Worm (Caenorhabditis elegans) whole organism, L4/young adult: ENCODE data around the gene clec-199.

ENCODE experiments used
- W03F9.2 ChIP-seq: fragments of 150-350 bp; optimal IDR thresholded peaks from 2 replicates; lab custom pipeline; 2014; ENCODE audit warnings: missing biosample characterization, missing genetic modification characterization
- dao-5 ChIP-seq: sonication (generic microtip); optimal IDR thresholded peaks from 2 replicates; lab custom pipeline; 2016; ENCODE audit warnings: missing genotype, missing genetic modification characterization, moderate library complexity, missing compliant biosample characterization
- him-1 ChIP-seq: sonication (generic microtip); optimal IDR thresholded peaks from 2 replicates; lab custom pipeline; 2016; ENCODE audit warnings: missing genotype, missing genetic modification reagents, missing genetic modification characterization, missing compliant biosample characterization

DNA sequence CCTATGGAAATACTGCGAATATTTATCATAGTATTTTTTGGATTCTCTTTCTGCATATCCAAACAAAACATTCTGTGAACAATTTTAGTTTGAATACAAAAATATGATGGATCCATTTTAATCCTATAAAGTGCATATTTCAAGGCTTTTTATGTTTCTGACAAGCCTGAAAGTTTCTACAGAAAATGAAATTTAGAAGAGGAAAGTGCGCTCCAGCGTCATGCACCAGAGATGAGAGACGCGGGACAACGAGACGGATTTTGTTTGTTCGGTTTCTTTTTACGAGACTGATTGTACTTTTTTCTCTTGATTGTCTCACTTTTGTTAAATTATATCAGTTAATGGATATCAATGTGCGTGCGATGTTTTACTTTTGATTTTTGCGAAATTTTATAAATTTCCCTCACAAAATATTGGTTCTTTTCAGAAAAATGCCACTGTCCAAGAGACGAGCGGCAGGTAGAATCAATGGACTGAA is 20.5 kb upstream of the clec-199 start, which contains the start of gene C49C3.6:
- TF ChIP-seq him-1 (no peak), W03F9.2 (tag; lab: Kevin White, UChicago) (no peak), dao-5 (tag; lab: Kevin White, UChicago) (no peak)
